Worm (Caenorhabditis elegans): ENCODE measurements around the gene sre-38.

- TF ChIP-seq K02D7.2 (tag; optimal IDR thresholded peaks at IDR 0.05) (no peak), ahr-1 (tag; optimal IDR thresholded peaks at IDR 0.05) (no peak), fkh-10 (GFP tag; optimal IDR thresholded peaks at IDR 0.05) (no peak), nhr-11 (tag; optimal IDR thresholded peaks at IDR 0.05) (no peak)
Measured at ce11 chrII:12460602-12461453, 3.5 kb downstream of the sre-38 start, which contains the start of gene tag-280.

Measured in whole organism, late embryonic.